Fruit fly (Drosophila melanogaster) whole organism, embryonic: ENCODE measurements around the gene MBD-like.
A peak's percentile ranks its signal among the peaks of the same experiment; 100 is the strongest.

Experiments used
- Awh ChIP-seq: fragments of 200-800 bp; sonication (Bioruptor generic); IDR thresholded peaks from 2 replicates; pipeline ENCODE4, ENCODE4 v1.3.6; 2022; ENCODE audit warnings: missing biosample characterization, missing genetic modification characterization
- CG10209 ChIP-seq: fragments of 200-800 bp; sonication (Bioruptor generic); optimal IDR thresholded peaks from 3 replicates; lab custom pipeline; 2017; ENCODE audit warnings: missing biosample characterization, mild to moderate bottlenecking, missing genetic modification characterization, missing genetic modification reagents
- CG1024 ChIP-seq: fragments of 200-800 bp; sonication (Bioruptor generic); IDR thresholded peaks from 2 replicates; pipeline ENCODE4 v1.3.6; 2022; ENCODE audit warnings: missing biosample characterization, missing genetic modification characterization
- CG12155 ChIP-seq: fragments of 200-800 bp; sonication (Bioruptor generic); optimal IDR thresholded peaks from 3 replicates; lab custom pipeline; 2016; ENCODE audit warnings: missing biosample characterization, missing genetic modification characterization
- CG13624 ChIP-seq: fragments of 200-800 bp; sonication (Bioruptor generic); optimal IDR thresholded peaks from 2 replicates; lab custom pipeline; 2016; ENCODE audit warnings: missing biosample characterization, missing genetic modification characterization
- CG13894 ChIP-seq: fragments of 200-800 bp; sonication (Bioruptor generic); optimal IDR thresholded peaks from 3 replicates; lab custom pipeline; 2018; ENCODE audit warnings: missing biosample characterization, mild to moderate bottlenecking, missing genetic modification characterization, moderate library complexity
- CG14050 ChIP-seq: fragments of 200-800 bp; sonication (Bioruptor generic); IDR thresholded peaks from 3 replicates; pipeline ENCODE4 v1.3.6; 2022; ENCODE audit warnings: missing biosample characterization, missing genetic modification characterization
- CG14667 ChIP-seq: fragments of 200-800 bp; sonication (Bioruptor generic); IDR thresholded peaks from 2 replicates; pipeline ENCODE4 v1.3.6; 2022; ENCODE audit warnings: missing biosample characterization, missing genetic modification characterization
- CG15479 ChIP-seq: fragments of 200-800 bp; sonication (Bioruptor generic); optimal IDR thresholded peaks from 3 replicates; lab custom pipeline; 2019; ENCODE audit warnings: missing biosample characterization, mild to moderate bottlenecking, missing genetic modification characterization, moderate library complexity
- CG17385 ChIP-seq: fragments of 200-800 bp; sonication (Bioruptor generic); optimal IDR thresholded peaks from 3 replicates; lab custom pipeline; 2018; ENCODE audit warnings: missing biosample characterization, mild to moderate bottlenecking, missing genetic modification characterization
- CG17829 ChIP-seq: fragments of 200-800 bp; optimal IDR thresholded peaks from 2 replicates; lab custom pipeline; 2019; ENCODE audit warnings: missing biosample characterization, mild to moderate bottlenecking, missing genetic modification characterization, moderate library complexity
- CG2199 ChIP-seq: fragments of 200-800 bp; sonication (Bioruptor generic); IDR thresholded peaks from 3 replicates; pipeline ENCODE4 v1.3.6; 2022; ENCODE audit warnings: missing biosample characterization, missing genetic modification characterization
- CG2712 ChIP-seq: fragments of 200-800 bp; optimal IDR thresholded peaks from 3 replicates; lab custom pipeline; 2019; ENCODE audit warnings: missing biosample characterization, mild to moderate bottlenecking, missing genetic modification characterization, moderate library complexity
- CG3065 ChIP-seq: fragments of 200-800 bp; sonication (Bioruptor generic); optimal IDR thresholded peaks from 2 replicates; lab custom pipeline; 2016; ENCODE audit warnings: missing biosample characterization, missing genetic modification characterization
- CG32532 ChIP-seq: fragments of 200-800 bp; sonication (Bioruptor generic); IDR thresholded peaks from 2 replicates; pipeline ENCODE4 v1.3.6; 2022; ENCODE audit warnings: missing biosample characterization, missing genetic modification characterization
- CG32772 ChIP-seq: fragments of 200-800 bp; sonication (Bioruptor generic); IDR thresholded peaks from 2 replicates; pipeline ENCODE4 v1.3.6; 2022; ENCODE audit warnings: missing biosample characterization, missing genetic modification characterization
- CG34422 ChIP-seq: fragments of 200-800 bp; sonication (Bioruptor generic); IDR thresholded peaks from 3 replicates; pipeline ENCODE4 v1.3.6; 2022; ENCODE audit warnings: missing biosample characterization, missing genetic modification characterization
- CG4282 ChIP-seq: fragments of 200-800 bp; sonication (Bioruptor generic); optimal IDR thresholded peaks from 2 replicates; lab custom pipeline; 2016; ENCODE audit warnings: missing biosample characterization, missing genetic modification characterization
- CG5953 ChIP-seq: fragments of 200-800 bp; sonication (Bioruptor generic); IDR thresholded peaks from 2 replicates; pipeline ENCODE4 v1.3.6; 2022; ENCODE audit warnings: missing biosample characterization, missing genetic modification characterization
- CG6175 ChIP-seq: fragments of 200-800 bp; sonication (Bioruptor generic); IDR thresholded peaks from 3 replicates; pipeline ENCODE4 v1.3.6; 2022; ENCODE audit warnings: missing biosample characterization, missing genetic modification characterization
- CG6689 ChIP-seq: fragments of 200-800 bp; sonication (Bioruptor generic); IDR thresholded peaks from 2 replicates; pipeline ENCODE4 v1.3.6; 2022; ENCODE audit warnings: missing biosample characterization, missing genetic modification characterization
- CG8359 ChIP-seq: fragments of 200-800 bp; sonication (Bioruptor generic); optimal IDR thresholded peaks from 2 replicates; lab custom pipeline; 2017; ENCODE audit warnings: missing biosample characterization, mild to moderate bottlenecking, missing genetic modification characterization, borderline replicate concordance
- CG9215 ChIP-seq: fragments of 200-800 bp; sonication (Bioruptor generic); IDR thresholded peaks from 2 replicates; pipeline ENCODE4 v1.3.6; 2022; ENCODE audit warnings: missing biosample characterization, missing genetic modification characterization
- CHES-1-like ChIP-seq: fragments of 200-800 bp; sonication (Bioruptor generic); optimal IDR thresholded peaks from 2 replicates; lab custom pipeline; 2016; ENCODE audit warnings: missing biosample characterization, missing genetic modification characterization
- Hey ChIP-seq: fragments of 200-800 bp; sonication (Bioruptor generic); optimal IDR thresholded peaks from 3 replicates; lab custom pipeline; 2018; ENCODE audit warnings: missing biosample characterization, mild to moderate bottlenecking, missing genetic modification characterization
- Meics ChIP-seq: fragments of 200-800 bp; sonication (Bioruptor generic); optimal IDR thresholded peaks from 2 replicates; lab custom pipeline; 2017; ENCODE audit warnings: missing biosample characterization, mild to moderate bottlenecking, missing genetic modification characterization
- Nf-YC ChIP-seq: fragments of 200-800 bp; optimal IDR thresholded peaks from 3 replicates; lab custom pipeline; 2019; ENCODE audit warnings: missing biosample characterization, mild to moderate bottlenecking, missing genetic modification characterization, moderate library complexity
- Oli ChIP-seq: fragments of 200-800 bp; sonication (Bioruptor generic); optimal IDR thresholded peaks from 2 replicates; lab custom pipeline; 2018; ENCODE audit warnings: missing biosample characterization, mild to moderate bottlenecking, missing genetic modification characterization, moderate library complexity
- Pdp1 ChIP-seq, 2 experiments: fragments of 200-800 bp; sonication (Bioruptor generic); optimal IDR thresholded peaks; 3 replicates each; lab custom pipeline; 2016; ENCODE audit warnings: missing biosample characterization in 2 of 2, missing genetic modification characterization in 2 of 2, mild to moderate bottlenecking in 1 of 2, moderate library complexity in 1 of 2
- Spps ChIP-seq: fragments of 200-800 bp; sonication (Bioruptor generic); optimal IDR thresholded peaks from 2 replicates; lab custom pipeline; 2018; ENCODE audit warnings: missing biosample characterization, mild to moderate bottlenecking, missing genetic modification characterization
- az2 ChIP-seq: fragments of 200-800 bp; sonication (Bioruptor generic); optimal IDR thresholded peaks from 3 replicates; lab custom pipeline; 2016; ENCODE audit warnings: missing biosample characterization, missing genetic modification characterization
- bsh ChIP-seq, 2 experiments: fragments of 200-800 bp; sonication (Bioruptor generic); optimal IDR thresholded peaks; 2 replicates each; lab custom pipeline; 2017 to 2018; ENCODE audit warnings: mild to moderate bottlenecking in 2 of 2, missing biosample characterization in 2 of 2, missing genetic modification characterization in 2 of 2, moderate library complexity in 1 of 2
- corto ChIP-seq: fragments of 200-800 bp; sonication (Bioruptor generic); optimal IDR thresholded peaks from 2 replicates; lab custom pipeline; 2016; ENCODE audit warnings: missing biosample characterization, mild to moderate bottlenecking, missing genetic modification characterization, moderate library complexity
- dpn ChIP-seq, 2 experiments: fragments of 200-800 bp; sonication (Bioruptor generic); optimal IDR thresholded peaks; 3 replicates each; lab custom pipeline; 2016; ENCODE audit warnings: missing biosample characterization in 2 of 2, missing genetic modification characterization in 2 of 2
- grn ChIP-seq: fragments of 200-800 bp; sonication (Bioruptor generic); optimal IDR thresholded peaks from 3 replicates; lab custom pipeline; 2017; ENCODE audit warnings: missing biosample characterization, missing genetic modification characterization
- gro ChIP-seq: fragments of 200-800 bp; sonication (Bioruptor generic); optimal IDR thresholded peaks from 2 replicates; lab custom pipeline; 2016; ENCODE audit warnings: missing biosample characterization, missing genetic modification characterization
- gt ChIP-seq: fragments of 200-800 bp; sonication (Bioruptor generic); IDR thresholded peaks from 2 replicates; pipeline ENCODE4 v1.3.6; 2022; ENCODE audit warnings: missing biosample characterization, missing genetic modification characterization
- jigr1 ChIP-seq: fragments of 200-800 bp; sonication (Bioruptor generic); IDR thresholded peaks from 3 replicates; pipeline ENCODE4 v1.3.6; 2022; ENCODE audit warnings: missing biosample characterization, missing genetic modification characterization
- jumu ChIP-seq: fragments of 200-800 bp; sonication (Bioruptor generic); optimal IDR thresholded peaks from 3 replicates; lab custom pipeline; 2016; ENCODE audit warnings: missing biosample characterization, missing genetic modification characterization
- kah ChIP-seq: fragments of 200-800 bp; sonication (Bioruptor generic); optimal IDR thresholded peaks from 2 replicates; lab custom pipeline; 2018; ENCODE audit warnings: missing biosample characterization, mild to moderate bottlenecking, missing genetic modification characterization
- ranshi ChIP-seq: fragments of 200-800 bp; sonication (Bioruptor generic); IDR thresholded peaks from 2 replicates; pipeline ENCODE4 v1.3.6; 2022; ENCODE audit warnings: missing biosample characterization, missing genetic modification characterization
- row ChIP-seq: fragments of 200-800 bp; sonication (Bioruptor generic); IDR thresholded peaks from 3 replicates; pipeline ENCODE4 v1.3.6; 2022; ENCODE audit warnings: missing biosample characterization, missing genetic modification characterization
- sc ChIP-seq, 3 experiments: fragments of >200 bp in 2 of 3; fragments of 200-800 bp in 1 of 3; sonication (Bioruptor generic) in 1 of 3; optimal IDR thresholded peaks; 2 replicates in 2 of 3; 3 replicates in 1 of 3; lab custom pipeline; 2017; ENCODE audit warnings: mild to moderate bottlenecking in 1 of 3, missing biosample characterization in 1 of 3, missing genetic modification characterization in 1 of 3, missing genetic modification reagents in 1 of 3
- sima ChIP-seq: fragments of 200-800 bp; sonication (Bioruptor generic); optimal IDR thresholded peaks from 2 replicates; lab custom pipeline; 2016; ENCODE audit warnings: missing biosample characterization, missing genetic modification characterization
- slp2 ChIP-seq: fragments of 200-800 bp; sonication (Bioruptor generic); optimal IDR thresholded peaks from 2 replicates; lab custom pipeline; 2016; ENCODE audit warnings: missing biosample characterization, missing genetic modification characterization
- sqz ChIP-seq: fragments of 200-800 bp; sonication (Bioruptor generic); optimal IDR thresholded peaks from 3 replicates; lab custom pipeline; 2018; ENCODE audit warnings: missing biosample characterization, mild to moderate bottlenecking, missing genetic modification characterization
- twi ChIP-seq: fragments of 200-800 bp; optimal IDR thresholded peaks from 2 replicates; lab custom pipeline; 2019; ENCODE audit warnings: missing biosample characterization, mild to moderate bottlenecking, missing genetic modification characterization, moderate library complexity
- vfl ChIP-seq: fragments of 200-800 bp; sonication (Bioruptor generic); optimal IDR thresholded peaks from 2 replicates; lab custom pipeline; 2016; ENCODE audit warnings: missing biosample characterization, missing genetic modification characterization
- z ChIP-seq: fragments of 200-800 bp; sonication (Bioruptor generic); IDR thresholded peaks from 3 replicates; pipeline ENCODE4 v1.3.6; 2022; ENCODE audit warnings: missing biosample characterization, missing genetic modification characterization
- zf30C ChIP-seq: fragments of 200-800 bp; sonication (Bioruptor generic); optimal IDR thresholded peaks from 3 replicates; lab custom pipeline; 2018; ENCODE audit warnings: missing biosample characterization, mild to moderate bottlenecking, missing genetic modification characterization

MBD-like gene

DNA sequence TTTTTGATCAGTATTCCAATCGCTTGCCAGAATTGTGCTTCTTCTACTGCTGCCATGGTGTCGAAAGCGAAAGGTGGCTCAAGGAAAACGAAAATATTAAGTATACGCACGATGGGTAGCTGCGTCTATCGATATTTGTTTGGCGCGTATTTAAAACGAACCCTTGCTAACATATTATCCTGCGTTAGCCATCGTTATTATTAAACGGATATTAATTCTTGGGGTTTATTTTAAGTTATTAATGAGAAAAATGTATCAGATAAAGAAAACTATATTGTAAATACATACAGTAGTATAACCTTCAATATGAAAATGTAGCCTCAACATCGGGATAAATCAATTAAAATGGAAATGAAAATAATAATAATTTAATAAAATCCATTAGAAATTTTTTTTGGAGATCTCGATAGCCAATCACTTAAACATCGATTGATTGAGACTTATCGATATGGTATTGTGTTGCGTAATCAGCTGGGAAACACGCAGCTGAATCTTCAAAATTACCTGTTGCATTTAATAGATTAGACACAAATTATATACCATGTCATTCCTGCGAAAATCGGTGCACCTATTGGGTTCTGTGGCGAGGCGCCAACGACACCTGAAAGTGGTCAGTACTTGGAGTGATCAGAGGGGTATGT is 4.1 kb upstream of the MBD-like start, which contains the start of the genes CG9386 and BckdhA (continued):
- TF ChIP-seq sqz (GFP tag; lab: Kevin White, UChicago) (no peak), CG13624 (GFP tag; lab: Kevin White, UChicago) (peak; percentile 68), Oli (tag; lab: Kevin White, UChicago) (peak; percentile 21), CG1024 (GFP tag; lab: Robert Waterston, UW) (no peak), CG32772 (no peak), ranshi (GFP tag; lab: Robert Waterston, UW) (0 out of 2 replicates have a peak, but pooled peaks have one; percentile 26), bsh (GFP tag; optimal IDR thresholded peaks at IDR 0.05; lab: Kevin White, UChicago) (peak in 1 of 2 experiments; percentile 15), sima (GFP tag; lab: Kevin White, UChicago) (no peak), CG6175 (GFP tag; lab: Robert Waterston, UW) (no peak), CG4282 (GFP tag; lab: Kevin White, UChicago) (no peak), CG14667 (GFP tag; lab: Robert Waterston, UW) (no peak), CG10209 (GFP tag; lab: Kevin White, UChicago) (peak; percentile 32), CG8359 (GFP tag; lab: Kevin White, UChicago) (no peak), CG14050 (GFP tag; lab: Robert Waterston, UW) (no peak), CG3065 (GFP tag; lab: Kevin White, UChicago) (no peak), CG12155 (peak; percentile 50), Hey (tag; lab: Kevin White, UChicago) (no peak), gro (GFP tag; lab: Kevin White, UChicago) (peak; percentile 45), zf30C (GFP tag; lab: Kevin White, UChicago) (no peak), corto (GFP tag; lab: Kevin White, UChicago) (no peak), CG9215 (GFP tag; lab: Robert Waterston, UW) (peak; percentile 49), sc (optimal IDR thresholded peaks at IDR 0.05; lab: Kevin White, UChicago) (no peak), sc (GFP tag; optimal IDR thresholded peaks at IDR 0.05; lab: Kevin White, UChicago) (no peak), kah (GFP tag; lab: Kevin White, UChicago) (peak; percentile 72), Spps (tag; lab: Kevin White, UChicago) (no peak), Pdp1 (GFP tag; optimal IDR thresholded peaks at IDR 0.05; lab: Kevin White, UChicago) (peak; percentile 54 to 99), az2 (GFP tag; lab: Kevin White, UChicago) (peak; percentile 37), CG6689 (GFP tag; lab: Robert Waterston, UW) (peak; percentile 95), CG15479 (GFP tag; lab: Kevin White, UChicago) (no peak), Awh (GFP tag; lab: Robert Waterston, UW) (no peak), CHES-1-like (GFP tag; lab: Kevin White, UChicago) (peak; percentile 61), CG13894 (tag; lab: Kevin White, UChicago) (peak; percentile 63), Nf-YC (peak; percentile 62), z (no peak), jumu (GFP tag; lab: Kevin White, UChicago) (peak; percentile 30), CG32532 (GFP tag; lab: Robert Waterston, UW) (peak; percentile 62), CG2712 (peak; percentile 64), gt (GFP tag; lab: Robert Waterston, UW) (no peak), slp2 (GFP tag; lab: Kevin White, UChicago) (peak; percentile 6), dpn (GFP tag; optimal IDR thresholded peaks at IDR 0.05; lab: Kevin White, UChicago) (peak; percentile 59 to 64), CG17829 (tag; lab: Kevin White, UChicago) (peak; percentile 45), row (GFP tag; lab: Robert Waterston, UW) (peak; percentile 80), grn (GFP tag; lab: Kevin White, UChicago) (peak; percentile 57), vfl (peak; percentile 34), CG17385 (GFP tag; lab: Kevin White, UChicago) (peak; percentile 93), twi (tag; lab: Kevin White, UChicago) (no peak), jigr1 (GFP tag; lab: Robert Waterston, UW) (no peak), CG34422 (no peak), CG2199 (GFP tag; lab: Robert Waterston, UW) (no peak), CG5953 (GFP tag; lab: Robert Waterston, UW) (no peak), Meics (GFP tag; lab: Kevin White, UChicago) (peak; percentile 67)
